Fruit fly (Drosophila melanogaster) whole organism, adult: ENCODE measurements around the gene CG46312.

ENCODE experiments used
- CG12768 ChIP-seq: fragments of 200-800 bp; sonication (Bioruptor generic); optimal IDR thresholded peaks from 2 replicates; lab custom pipeline; 2017; ENCODE audit warnings: missing biosample characterization, missing genetic modification characterization, mild to moderate bottlenecking, moderate library complexity, missing genetic modification reagents
- CG14711 ChIP-seq: fragments of 200-800 bp; sonication (Bioruptor generic); optimal IDR thresholded peaks from 2 replicates; lab custom pipeline; 2018; ENCODE audit warnings: missing biosample characterization, mild to moderate bottlenecking, missing genetic modification characterization, moderate library complexity
- CG1620 ChIP-seq: fragments of 200-800 bp; sonication (Bioruptor generic); optimal IDR thresholded peaks from 2 replicates; lab custom pipeline; 2016; ENCODE audit warnings: missing biosample characterization, missing genetic modification characterization
- CG33017 ChIP-seq: fragments of 200-800 bp; sonication (Bioruptor generic); optimal IDR thresholded peaks from 2 replicates; lab custom pipeline; 2018; ENCODE audit warnings: missing biosample characterization, mild to moderate bottlenecking, missing genetic modification characterization, moderate library complexity
- CG5204 ChIP-seq: fragments of 200-800 bp; sonication (Bioruptor generic); optimal IDR thresholded peaks from 2 replicates; lab custom pipeline; 2016; ENCODE audit warnings: missing biosample characterization, missing genetic modification characterization
- CG7045 ChIP-seq: fragments of 200-800 bp; sonication (Bioruptor generic); optimal IDR thresholded peaks from 2 replicates; lab custom pipeline; 2017; ENCODE audit warnings: missing biosample characterization, mild to moderate bottlenecking, missing genetic modification characterization
- CG7101 ChIP-seq: fragments of 200-800 bp; sonication (Bioruptor generic); optimal IDR thresholded peaks from 2 replicates; lab custom pipeline; 2018; ENCODE audit warnings: missing biosample characterization, mild to moderate bottlenecking, missing genetic modification characterization, moderate library complexity
- Clk ChIP-seq: fragments of 200-800 bp; sonication (Bioruptor generic); optimal IDR thresholded peaks from 2 replicates; lab custom pipeline; 2017; ENCODE audit warnings: missing biosample characterization, missing genetic modification characterization
- Crg-1 ChIP-seq: fragments of 200-800 bp; sonication (Bioruptor generic); optimal IDR thresholded peaks from 2 replicates; lab custom pipeline; 2016; ENCODE audit warnings: missing biosample characterization, missing genetic modification characterization
- Mnt ChIP-seq: fragments of 200-800 bp; sonication (Bioruptor generic); optimal IDR thresholded peaks from 2 replicates; lab custom pipeline; 2016; ENCODE audit warnings: missing biosample characterization, mild to moderate bottlenecking, missing genetic modification characterization
- bab1 ChIP-seq: fragments of 200-800 bp; sonication (Bioruptor generic); optimal IDR thresholded peaks from 3 replicates; lab custom pipeline; 2019; ENCODE audit warnings: missing biosample characterization, mild to moderate bottlenecking, missing genetic modification characterization, moderate library complexity
- cic ChIP-seq: fragments of 200-800 bp; sonication (Bioruptor generic); optimal IDR thresholded peaks from 2 replicates; lab custom pipeline; 2017; ENCODE audit warnings: missing biosample characterization, mild to moderate bottlenecking, missing genetic modification characterization, moderate library complexity
- cnc ChIP-seq, 2 experiments: fragments of >200 bp; optimal IDR thresholded peaks; 2 replicates each; lab custom pipeline; 2017
- kay ChIP-seq: fragments of 200-800 bp; sonication (Bioruptor generic); peaks from one replicate; lab custom pipeline; 2016; ENCODE audit warnings: missing biosample characterization, missing genetic modification characterization, borderline replicate concordance
- ovo ChIP-seq: fragments of 200-800 bp; sonication (Bioruptor generic); optimal IDR thresholded peaks from 2 replicates; lab custom pipeline; 2016; ENCODE audit warnings: missing biosample characterization, missing genetic modification characterization
- pad ChIP-seq: fragments of 200-800 bp; sonication (Bioruptor generic); optimal IDR thresholded peaks from 3 replicates; lab custom pipeline; 2017; ENCODE audit warnings: missing biosample characterization, missing genetic modification characterization, mild to moderate bottlenecking, moderate library complexity, missing genetic modification reagents
- tj ChIP-seq: fragments of 200-800 bp; sonication (Bioruptor generic); optimal IDR thresholded peaks from 3 replicates; lab custom pipeline; 2017; ENCODE audit warnings: missing biosample characterization, mild to moderate bottlenecking, missing genetic modification characterization, moderate library complexity

CG46312 gene

DNA sequence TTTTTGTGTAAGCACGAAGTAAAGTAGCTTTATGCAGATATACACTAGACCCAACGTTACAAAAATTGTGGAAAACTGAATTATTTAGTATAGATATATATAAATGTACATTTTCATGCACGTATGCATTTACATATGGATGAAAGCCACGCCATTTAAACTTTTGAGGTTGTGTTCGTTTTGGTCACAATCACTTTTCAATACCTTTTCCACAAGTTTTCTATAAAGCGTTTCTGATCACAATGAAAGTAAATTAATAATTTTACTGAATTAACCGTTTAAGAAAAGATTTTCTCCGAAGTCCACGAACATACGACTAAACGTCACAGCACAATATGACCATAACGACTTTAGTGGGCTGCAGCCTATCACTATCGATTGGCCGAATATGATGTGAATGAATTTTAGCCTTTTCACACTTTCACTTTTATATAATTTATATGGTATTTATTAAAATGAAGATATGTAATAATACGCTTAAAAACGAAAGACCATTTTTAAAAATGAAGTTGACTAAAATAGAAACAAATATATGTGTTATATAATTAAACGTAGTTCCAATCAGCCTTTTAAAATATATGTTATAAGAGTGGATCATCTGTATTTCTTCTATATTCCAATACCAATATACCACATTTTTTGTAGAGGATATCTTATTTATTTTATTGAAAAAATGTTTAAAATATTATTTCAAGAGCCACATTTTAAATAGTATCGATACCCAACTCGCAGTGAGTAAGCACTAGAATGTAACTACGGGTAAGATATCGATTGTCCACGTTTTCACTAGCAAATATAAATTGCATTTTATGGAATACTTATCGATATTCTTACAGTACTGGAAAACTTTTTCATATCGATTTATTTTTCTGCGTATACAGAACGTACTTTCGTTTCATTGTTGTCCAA is at the start of gene CG46312, which contains the start of the genes eIF5 and exd:
Gene CG46312 (minus strand): TSS at position 357 of the 909 bp plus-strand sequence.
Gene eIF5 (minus strand): TSS at position 357 of the 909 bp plus-strand sequence.
Gene exd (plus strand): TSS at position 851 of the 909 bp plus-strand sequence.
- TF ChIP-seq Mnt (GFP tag; lab: Kevin White, UChicago) (peak; percentile 29), Crg-1 (GFP tag; lab: Kevin White, UChicago) (no peak), CG7101 (tag; lab: Kevin White, UChicago) (peak; percentile 18), ovo (GFP tag; lab: Kevin White, UChicago) (peak; percentile 13), bab1 (peak; percentile 73)

DNA sequence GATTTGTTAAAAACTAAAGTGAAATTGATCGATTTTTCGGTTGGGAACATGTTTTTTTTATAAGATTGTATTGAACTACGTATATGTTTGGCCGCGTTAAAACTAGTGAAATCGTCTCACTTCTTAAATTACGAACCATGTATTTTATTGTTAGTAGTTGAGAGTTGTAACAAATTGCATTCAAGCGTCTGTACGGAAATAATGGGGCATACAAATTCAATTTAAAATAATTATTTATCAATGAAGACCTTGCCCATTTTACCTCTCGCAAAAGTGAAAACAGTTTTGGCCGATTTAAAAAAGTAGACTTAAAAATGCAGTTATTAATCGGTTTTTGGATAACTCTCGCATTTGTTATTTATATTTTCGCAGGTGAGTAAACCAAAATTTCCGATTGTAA is 17.0 kb upstream of the CG46312 start, which contains the start of gene Muc14A:
Gene Muc14A (plus strand): TSS at position 301 of the 400 bp plus-strand sequence.
- no peak for TF ChIP-seq bab1
- TF ChIP-seq cnc (optimal IDR thresholded peaks at IDR 0.05; lab: Kevin White, UChicago): no peak

DNA sequence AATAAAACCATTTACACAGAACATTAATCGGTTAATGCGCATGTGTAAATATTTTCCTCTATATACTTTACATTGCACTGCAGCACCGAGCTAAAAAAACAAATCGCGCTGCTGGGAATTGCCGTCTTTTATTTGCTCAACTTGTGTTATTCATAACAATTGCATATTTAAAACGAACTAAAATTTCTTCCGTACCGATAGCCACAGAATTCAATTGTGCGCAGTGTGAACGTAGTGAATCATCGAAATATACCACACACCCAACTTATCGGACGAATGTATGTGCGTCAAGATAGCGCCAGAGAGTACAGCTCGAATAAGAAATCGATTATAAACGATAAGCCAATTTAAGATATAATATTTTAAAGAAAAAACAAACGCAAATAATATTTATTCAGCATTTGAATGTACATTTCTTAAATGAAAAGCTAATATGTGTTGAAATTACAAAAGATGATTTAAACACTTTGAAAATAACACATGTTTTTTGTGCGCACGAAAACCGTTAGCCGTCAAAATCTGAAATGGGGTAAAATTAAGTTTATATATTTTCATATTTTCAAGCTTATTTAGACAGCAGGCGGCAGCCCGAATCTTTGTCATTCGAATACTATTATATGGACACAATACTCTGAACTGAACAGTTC is 13.9 kb upstream of the CG46312 start, which contains the start of the genes vap and CG12698:
Gene vap (minus strand): TSS at position 262 of the 647 bp plus-strand sequence.
Gene CG12698 (plus strand): TSS at position 597 of the 647 bp plus-strand sequence.
- TF ChIP-seq CG33017 (tag; lab: Kevin White, UChicago) (no peak), kay (peak; percentile 56), ovo (GFP tag; lab: Kevin White, UChicago) (peak; percentile 24)

DNA sequence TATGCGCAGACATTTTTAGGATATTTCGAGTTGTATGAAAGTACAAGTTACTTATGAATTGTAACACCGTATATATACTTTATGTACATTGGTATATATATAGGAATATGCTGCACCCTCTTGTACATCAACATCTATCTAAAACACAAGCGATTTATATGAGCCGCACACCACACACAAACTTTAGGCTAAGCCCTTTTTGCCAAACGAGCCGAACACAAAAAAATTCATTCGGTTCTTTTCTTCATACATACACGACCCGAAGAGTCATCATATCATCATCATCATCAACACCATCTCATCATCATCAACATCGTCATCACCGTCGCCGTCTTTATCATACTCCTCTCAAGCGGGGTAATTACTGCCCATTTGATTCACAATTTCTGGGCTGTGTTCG is 13.3 kb upstream of the CG46312 start:
- TF ChIP-seq cic (GFP tag; lab: Kevin White, UChicago) (no peak), cnc (optimal IDR thresholded peaks at IDR 0.05; lab: Kevin White, UChicago) (no peak), kay (peak; percentile 74)

DNA sequence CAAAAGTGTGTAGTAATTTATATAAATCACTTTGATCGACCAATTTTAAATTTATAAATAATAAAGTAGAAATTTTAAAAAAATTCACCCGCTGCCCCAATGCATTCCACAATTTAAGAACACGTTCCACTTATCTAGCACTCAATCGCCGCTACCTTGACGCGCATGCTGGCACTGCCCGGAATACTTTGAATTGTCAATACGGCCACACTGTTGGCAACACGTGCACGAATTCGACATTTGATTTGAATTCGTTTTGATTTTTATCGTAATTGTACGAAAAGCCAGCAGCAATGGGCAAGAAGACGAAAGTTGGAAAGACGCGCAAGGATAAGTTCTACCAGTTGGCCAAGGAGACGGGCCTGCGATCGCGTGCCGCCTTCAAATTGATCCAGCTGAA is 5.1 kb upstream of the CG46312 start, which contains the start of gene CG8939:
Gene CG8939 (plus strand): TSS at position 186 of the 400 bp plus-strand sequence.
- TF ChIP-seq Clk (GFP tag; lab: Kevin White, UChicago) (no peak), pad (GFP tag; lab: Kevin White, UChicago) (no peak), Mnt (GFP tag; lab: Kevin White, UChicago) (peak; percentile 99), CG12768 (GFP tag; lab: Kevin White, UChicago) (no peak)

DNA sequence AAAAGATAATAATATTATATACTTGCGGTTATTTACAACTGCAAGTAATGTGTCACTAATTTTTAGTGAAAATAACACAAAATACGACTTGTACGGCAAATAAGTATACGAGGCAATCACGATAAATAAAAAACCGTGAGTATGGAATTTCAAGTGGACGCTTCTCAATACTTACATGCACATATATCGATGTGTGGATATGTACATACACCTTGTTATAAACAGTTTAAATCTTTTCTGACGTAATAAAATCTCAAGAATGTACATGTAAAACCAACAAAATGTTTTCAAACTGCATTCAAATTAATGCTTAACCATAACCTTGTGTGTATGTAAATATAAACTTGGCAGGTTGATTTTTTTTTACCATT is 738 bp upstream of the CG46312 start:
- TF ChIP-seq CG33017 (tag; lab: Kevin White, UChicago) (no peak), Mnt (GFP tag; lab: Kevin White, UChicago) (peak; percentile 2), CG1620 (GFP tag; lab: Kevin White, UChicago) (no peak), kay (peak; percentile 93), CG7045 (GFP tag; lab: Kevin White, UChicago) (no peak)

DNA sequence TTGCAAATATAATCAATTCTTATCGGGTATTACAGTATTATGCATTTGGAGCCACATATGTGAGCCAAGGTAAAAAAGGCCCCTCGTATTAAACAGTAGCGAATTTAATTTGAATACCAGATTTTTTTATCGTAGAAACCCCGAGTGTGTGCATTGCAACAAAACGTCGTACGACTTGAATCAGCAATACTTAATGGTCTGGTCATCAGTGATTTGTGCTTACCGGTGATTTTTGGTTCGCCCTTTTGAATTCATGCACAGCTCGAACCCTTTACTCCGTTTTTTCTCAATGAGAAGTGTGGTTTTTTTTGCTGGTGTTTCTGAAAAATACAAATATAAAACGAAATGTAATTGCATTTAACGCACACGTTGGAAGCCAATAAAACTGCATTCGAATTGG is 2.1 kb downstream of the CG46312 start:
- TF ChIP-seq bab1: no peak
- no peak for TF ChIP-seq pad (GFP tag; lab: Kevin White, UChicago)
- no peak for TF ChIP-seq CG12768 (GFP tag; lab: Kevin White, UChicago)
- peak; percentile 96 for TF ChIP-seq tj (GFP tag; lab: Kevin White, UChicago)
- TF ChIP-seq CG5204 (GFP tag; lab: Kevin White, UChicago): no peak
- no peak for TF ChIP-seq Clk (GFP tag; lab: Kevin White, UChicago)
- TF ChIP-seq cnc (optimal IDR thresholded peaks at IDR 0.05; lab: Kevin White, UChicago): no peak

DNA sequence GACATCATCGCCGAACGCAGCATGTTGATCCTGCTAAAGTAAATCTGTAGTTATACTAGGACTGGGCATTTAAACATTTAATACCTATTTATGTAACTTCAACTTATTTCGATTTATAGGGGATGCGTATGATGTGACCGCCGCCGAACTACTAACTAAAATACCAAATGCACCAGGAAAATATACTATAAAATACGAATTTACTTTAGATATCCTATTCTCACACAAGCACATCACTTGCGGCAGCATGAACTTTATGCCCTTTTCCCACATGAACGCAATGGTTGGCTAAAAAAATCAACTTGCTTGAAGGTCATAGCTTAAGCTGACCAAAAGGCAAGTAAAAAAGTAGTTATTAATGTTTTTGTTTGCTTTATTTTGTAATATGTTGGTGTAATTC is 5.1 kb downstream of the CG46312 start, which contains the start of gene ND-20:
Gene ND-20 (minus strand): TSS at position 155 of the 400 bp plus-strand sequence.
- TF ChIP-seq Crg-1 (GFP tag; lab: Kevin White, UChicago) (no peak), ovo (GFP tag; lab: Kevin White, UChicago) (no peak), CG7101 (tag; lab: Kevin White, UChicago) (peak; percentile 30), CG1620 (GFP tag; lab: Kevin White, UChicago) (peak; percentile 30), bab1 (peak; percentile 18), CG14711 (tag; lab: Kevin White, UChicago) (peak; percentile 32), Mnt (GFP tag; lab: Kevin White, UChicago) (peak; percentile 16), pad (GFP tag; lab: Kevin White, UChicago) (peak; percentile 19), CG7045 (GFP tag; lab: Kevin White, UChicago) (no peak)
